Worm (Caenorhabditis elegans) whole organism, L1 larva: ENCODE measurements around the gene T23B12.5.
A peak's percentile ranks its signal among the peaks of the same experiment; 100 is the strongest.

Experiments
- C04F5.9 ChIP-seq: sonication (generic microtip); optimal IDR thresholded peaks from 2 replicates; lab custom pipeline; 2016; ENCODE audit warnings: missing genetic modification characterization, missing compliant biosample characterization
- egl-27 ChIP-seq, 2 experiments: fragments of 150-350 bp in 1 of 2; sonication (generic microtip); optimal IDR thresholded peaks; 3 replicates each; lab custom pipeline; 2017 to 2018; ENCODE audit warnings: missing biosample characterization in 2 of 2, missing genetic modification characterization in 2 of 2, missing genetic modification reagents in 2 of 2
- elt-2 ChIP-seq: sonication (generic microtip); optimal IDR thresholded peaks from 2 replicates; lab custom pipeline; 2016; ENCODE audit warnings: missing genetic modification characterization, mild to moderate bottlenecking, inconsistent platforms, missing compliant biosample characterization, missing genetic modification reagents
- mdl-1 ChIP-seq, 2 experiments: fragments of 150-350 bp; optimal IDR thresholded peaks; 2 replicates each; lab custom pipeline; 2014 to 2017; ENCODE audit warnings: missing biosample characterization in 2 of 2, missing genetic modification characterization in 2 of 2, inconsistent platforms in 1 of 2
- nhr-237 ChIP-seq: fragments of 150-350 bp; optimal IDR thresholded peaks from 2 replicates; lab custom pipeline; 2014; ENCODE audit warnings: missing biosample characterization, missing genetic modification characterization
- snpc-4 ChIP-seq: fragments of 150-350 bp; optimal IDR thresholded peaks from 2 replicates; lab custom pipeline; 2014; ENCODE audit warnings: missing biosample characterization, missing genetic modification characterization
- unc-130 ChIP-seq: fragments of 150-350 bp; optimal IDR thresholded peaks from 2 replicates; lab custom pipeline; 2017; ENCODE audit warnings: missing biosample characterization, missing genetic modification characterization, inconsistent platforms
- unc-86 ChIP-seq: sonication (generic microtip); optimal IDR thresholded peaks from 2 replicates; lab custom pipeline; 2016; ENCODE audit warnings: missing genetic modification characterization, missing compliant biosample characterization
- ztf-4 ChIP-seq: fragments of 150-350 bp; optimal IDR thresholded peaks from 2 replicates; lab custom pipeline; 2014; ENCODE audit warnings: missing biosample characterization, missing genetic modification characterization

- TF ChIP-seq elt-2 (tag; lab: Kevin White, UChicago) (no peak), mdl-1 (tag; optimal IDR thresholded peaks at IDR 0.05; lab: Kevin White, UChicago) (no peak), snpc-4 (tag; lab: Kevin White, UChicago) (no peak), ztf-4 (tag; lab: Kevin White, UChicago) (peak; percentile 27), egl-27 (tag; optimal IDR thresholded peaks at IDR 0.05; lab: Kevin White, UChicago) (no peak), unc-86 (tag; lab: Kevin White, UChicago) (no peak), C04F5.9 (no peak), nhr-237 (tag; lab: Kevin White, UChicago) (no peak), unc-130 (tag; lab: Kevin White, UChicago) (no peak)
Observed at ce11 chrV:8409594-8409993, 38.2 kb downstream of the T23B12.5 start.
